Worm (Caenorhabditis elegans) whole organism, late embryonic: ENCODE results near the gene Y40A1A.2.

Source experiments
- T23F11.4 ChIP-seq: fragments of 200-800 bp; sonication (Bioruptor generic); optimal IDR thresholded peaks from 2 replicates; lab custom pipeline; 2018; ENCODE audit warnings: mild to moderate bottlenecking, missing genetic modification characterization, missing compliant biosample characterization
- ceh-2 ChIP-seq: sonication (generic microtip); optimal IDR thresholded peaks from 2 replicates; lab custom pipeline; 2016; ENCODE audit warnings: missing genotype, missing genetic modification characterization, missing compliant biosample characterization
- ceh-30 ChIP-seq: fragments of 150-350 bp; optimal IDR thresholded peaks from 2 replicates; lab custom pipeline; 2014; ENCODE audit warnings: missing biosample characterization, missing genetic modification characterization
- dmd-4 ChIP-seq: sonication (generic microtip); optimal IDR thresholded peaks from 2 replicates; lab custom pipeline; 2016; ENCODE audit warnings: borderline replicate concordance, missing genetic modification characterization, missing compliant biosample characterization
- elt-4 ChIP-seq: sonication (generic microtip); optimal IDR thresholded peaks from 2 replicates; lab custom pipeline; 2016; ENCODE audit warnings: missing genetic modification characterization, missing compliant biosample characterization
- ets-4 ChIP-seq: sonication (generic microtip); optimal IDR thresholded peaks from 2 replicates; lab custom pipeline; 2016; ENCODE audit warnings: missing genetic modification characterization, missing compliant biosample characterization
- fkh-10 ChIP-seq: fragments of 150-350 bp; optimal IDR thresholded peaks from 2 replicates; lab custom pipeline; 2014; ENCODE audit warnings: missing biosample characterization, missing genetic modification reagents, missing genetic modification characterization
- mec-3 ChIP-seq: sonication (generic microtip); optimal IDR thresholded peaks from 2 replicates; lab custom pipeline; 2016; ENCODE audit warnings: borderline replicate concordance, missing genetic modification characterization, missing compliant biosample characterization
- nhr-11 ChIP-seq: fragments of 150-350 bp; optimal IDR thresholded peaks from 2 replicates; lab custom pipeline; 2014; ENCODE audit warnings: missing biosample characterization, missing genetic modification characterization
- pha-4 ChIP-seq: fragments of 150-350 bp; optimal IDR thresholded peaks from 2 replicates; lab custom pipeline; 2018; ENCODE audit warnings: missing biosample characterization, missing genetic modification reagents, missing genetic modification characterization
- pqm-1 ChIP-seq: sonication (generic microtip); optimal IDR thresholded peaks from 2 replicates; lab custom pipeline; 2016; ENCODE audit warnings: missing genetic modification characterization, missing compliant biosample characterization
- pros-1 ChIP-seq: fragments of 150-350 bp; optimal IDR thresholded peaks from 2 replicates; lab custom pipeline; 2014; ENCODE audit warnings: missing biosample characterization, missing genetic modification reagents, missing genetic modification characterization
- tbx-2 ChIP-seq: sonication (generic microtip); optimal IDR thresholded peaks from 2 replicates; lab custom pipeline; 2016; ENCODE audit warnings: missing genetic modification characterization, missing compliant biosample characterization
- unc-3 ChIP-seq, 2 experiments: fragments of 200-800 bp in 1 of 2; sonication (Bioruptor generic) in 1 of 2; sonication (generic microtip) in 1 of 2; conservative IDR thresholded peaks in 1 of 2; optimal IDR thresholded peaks in 1 of 2; 2 replicates each; pipeline versions ENCODE4 v1.3.6 to Lab custom; 2016 to 2022; ENCODE audit warnings: missing compliant biosample characterization in 2 of 2, missing genetic modification characterization in 2 of 2, missing genetic modification reagents in 1 of 2

- TF ChIP-seq mec-3 (no peak), pha-4 (tag; lab: Kevin White, UChicago) (no peak), tbx-2 (tag; lab: Kevin White, UChicago) (no peak), ceh-2 (no peak), elt-4 (tag; lab: Kevin White, UChicago) (no peak), pros-1 (no peak), dmd-4 (tag; lab: Kevin White, UChicago) (no peak), nhr-11 (tag; lab: Kevin White, UChicago) (no peak), pqm-1 (no peak), T23F11.4 (GFP tag; lab: Kevin White, UChicago) (no peak), unc-3 (GFP tag; conservative IDR thresholded peaks at IDR 0.05; lab: Robert Waterston, UW) (no peak), unc-3 (tag; optimal IDR thresholded peaks at IDR 0.05; lab: Kevin White, UChicago) (no peak), ets-4 (no peak), ceh-30 (tag; lab: Kevin White, UChicago) (no peak), fkh-10 (no peak)
Observed at ce11 chrX:1971647-1972046, 18.9 kb upstream of the Y40A1A.2 start.
